Worm (Caenorhabditis elegans): ENCODE data around the gene K08E4.8.

- TF ChIP-seq ZK546.5 (tag; optimal IDR thresholded peaks at IDR 0.05) (no peak), nhr-12 (tag; optimal IDR thresholded peaks at IDR 0.05) (no peak), ztf-4 (tag; optimal IDR thresholded peaks at IDR 0.05) (no peak), unc-62 (GFP tag; optimal IDR thresholded peaks at IDR 0.05) (no peak), fos-1 (tag; optimal IDR thresholded peaks at IDR 0.05) (no peak), alr-1 (tag; optimal IDR thresholded peaks at IDR 0.05) (no peak), ama-1 (optimal IDR thresholded peaks at IDR 0.05) (no peak), nhr-10 (tag; optimal IDR thresholded peaks at IDR 0.05) (no peak), egl-27 (tag; optimal IDR thresholded peaks at IDR 0.05) (no peak)
These were observed 19.7 kb upstream of the K08E4.8 start for ce11 chrIV:12080807-12081206.
